Worm (Caenorhabditis elegans): ENCODE data around the gene sao-1.

Gene sao-1

ce11 chrV:14002402-14002801 lies 38.7 kb downstream of the sao-1 start (continued):
- TF ChIP-seq aly-2 (tag; optimal IDR thresholded peaks at IDR 0.05) (no peak), snpc-1.2 (GFP tag; IDR thresholded peaks at IDR 0.05) (no peak), unc-62 (GFP tag; optimal IDR thresholded peaks at IDR 0.05 in 1 of 2) (no peak), unc-62 (tag; optimal IDR thresholded peaks at IDR 0.05) (no peak), spr-1 (tag; optimal IDR thresholded peaks at IDR 0.05) (no peak), ztf-11 (tag; optimal IDR thresholded peaks at IDR 0.05) (no peak), dve-1 (tag; optimal IDR thresholded peaks at IDR 0.05; ENCODE audit: insufficient read depth) (peak; percentile 29), set-16 (GFP tag; IDR thresholded peaks at IDR 0.05) (no peak), madf-9 (GFP tag; conservative IDR thresholded peaks at IDR 0.05) (no peak), fkh-10 (GFP tag; optimal IDR thresholded peaks at IDR 0.05) (no peak), nhr-6 (tag; optimal IDR thresholded peaks at IDR 0.05) (no peak), ceh-44 (GFP tag; IDR thresholded peaks at IDR 0.05) (no peak), attf-4 (tag; optimal IDR thresholded peaks at IDR 0.05) (no peak), mes-2 (tag; optimal IDR thresholded peaks at IDR 0.05; ENCODE audit: poor library complexity, severe bottlenecking) (peak; percentile 52), php-3 (GFP tag; IDR thresholded peaks at IDR 0.05) (no peak), T26A8.4 (GFP tag; IDR thresholded peaks at IDR 0.05) (no peak), daf-16 (GFP tag; optimal IDR thresholded peaks at IDR 0.05) (no peak), daf-16 (tag; optimal IDR thresholded peaks at IDR 0.05) (peak; percentile 22)

ce11 chrV:14003587-14004156 lies 39.9 kb downstream of the sao-1 start:
- peak; percentile 49 for TF ChIP-seq aha-1 (tag)
- no peak for TF ChIP-seq lin-13 (GFP tag; optimal IDR thresholded peaks at IDR 0.05)
- TF ChIP-seq dmd-9 (GFP tag; IDR thresholded peaks at IDR 0.05): no peak
- TF ChIP-seq R02D3.7 (tag; optimal IDR thresholded peaks at IDR 0.05): no peak
- TF ChIP-seq dmd-8 (GFP tag; IDR thresholded peaks at IDR 0.05): no peak
- no peak for TF ChIP-seq nhr-11 (tag; optimal IDR thresholded peaks at IDR 0.05)
- no peak for TF ChIP-seq lin-38 (GFP tag; IDR thresholded peaks at IDR 0.05)
- TF ChIP-seq lsy-2 (tag; optimal IDR thresholded peaks at IDR 0.05): peak in 1 of 2 experiments; percentile 2
- TF ChIP-seq nhr-111 (GFP tag; optimal IDR thresholded peaks at IDR 0.05): no peak
- peak; percentile 51 for TF ChIP-seq mep-1 (tag; optimal IDR thresholded peaks at IDR 0.05)
- no peak for TF ChIP-seq lim-7 (GFP tag; IDR thresholded peaks at IDR 0.05)
- peak; percentile 30 for TF ChIP-seq hlh-30 (tag; optimal IDR thresholded peaks at IDR 0.05; ENCODE audit: insufficient read depth)
- TF ChIP-seq arid-1 (GFP tag; conservative IDR thresholded peaks at IDR 0.05): no peak
- TF ChIP-seq T20F7.1 (GFP tag; optimal IDR thresholded peaks at IDR 0.05): no peak
- peak; percentile 14; the same call in 1 of the 2 replicates for TF ChIP-seq tra-1 (GFP tag; IDR thresholded peaks at IDR 0.05)
- TF ChIP-seq hif-1 (tag; optimal IDR thresholded peaks at IDR 0.05): peak in 1 of 2 experiments; percentile 89
- no peak for TF ChIP-seq zip-11 (GFP tag; IDR thresholded peaks at IDR 0.05)
- TF ChIP-seq rbr-2 (tag; optimal IDR thresholded peaks at IDR 0.05): peak; percentile 18
- peak; percentile 35; the same call in 1 of the 2 replicates for TF ChIP-seq ceh-20 (GFP tag; IDR thresholded peaks at IDR 0.05)
- peak in 1 of 2 experiments; percentile 72 for TF ChIP-seq unc-62 (GFP tag; optimal IDR thresholded peaks at IDR 0.05 in 1 of 2)
- TF ChIP-seq unc-62 (tag; optimal IDR thresholded peaks at IDR 0.05): no peak
- TF ChIP-seq tag-97 (GFP tag; IDR thresholded peaks at IDR 0.05): no peak
- peak in 1 of 2 experiments; percentile 41 for TF ChIP-seq daf-16 (GFP tag; optimal IDR thresholded peaks at IDR 0.05)
- no peak for TF ChIP-seq daf-16 (tag; optimal IDR thresholded peaks at IDR 0.05)
- TF ChIP-seq hlh-11 (tag; optimal IDR thresholded peaks at IDR 0.05): peak; percentile 40

ce11 chrV:14004342-14004741 lies 40.6 kb downstream of the sao-1 start:
- no peak for TF ChIP-seq nhr-41 (GFP tag; IDR thresholded peaks at IDR 0.05)
- TF ChIP-seq lsy-2 (tag; optimal IDR thresholded peaks at IDR 0.05): peak in 1 of 2 experiments; percentile 37
- peak; percentile 28 for TF ChIP-seq fkh-10 (GFP tag; optimal IDR thresholded peaks at IDR 0.05)
- TF ChIP-seq daf-19 (GFP tag; conservative IDR thresholded peaks at IDR 0.05): no peak
- peak; percentile 64 for TF ChIP-seq hlh-30 (tag; optimal IDR thresholded peaks at IDR 0.05; ENCODE audit: insufficient read depth)

Measured in whole organism, L4 larva.